In genomic region chrV:5667337-5667736, ce11 we compare ENCODE assay signal across 2 worm cellular contexts.
TF ChIP-seq lines count a peak whose summit lies in the region.

No protein-coding gene starts in this region.

TF ChIP-seq in whole organism, L4 larva, 104 proteins besides CTCF, POLR2A, EP300 and RAD21 (continued from another document):
- TF ChIP-seq mes-2 (tag; optimal IDR thresholded peaks at IDR 0.05; lab: Kevin White, UChicago; ENCODE audit: poor library complexity, severe bottlenecking) (peak; percentile 70), nhr-237 (tag; optimal IDR thresholded peaks at IDR 0.05; lab: Kevin White, UChicago) (no peak), F37D6.2 (tag; optimal IDR thresholded peaks at IDR 0.05; lab: Kevin White, UChicago) (no peak), dmd-6 (GFP tag; IDR thresholded peaks at IDR 0.05; lab: Robert Waterston, UW) (peak; percentile 29), hmg-1.1 (GFP tag; IDR thresholded peaks at IDR 0.05; lab: Robert Waterston, UW) (0 out of 2 replicates have a peak, but pooled peaks have one; percentile 32), lir-3 (tag; optimal IDR thresholded peaks at IDR 0.05; lab: Kevin White, UChicago) (peak; percentile 55), ceh-62 (tag; optimal IDR thresholded peaks at IDR 0.05; lab: Kevin White, UChicago) (no peak), lin-1 (GFP tag; IDR thresholded peaks at IDR 0.05; lab: Robert Waterston, UW) (peak; percentile 93), ceh-28 (tag; optimal IDR thresholded peaks at IDR 0.05; lab: Kevin White, UChicago) (no peak), tra-1 (GFP tag; IDR thresholded peaks at IDR 0.05; lab: Robert Waterston, UW) (peak; percentile 83), T20F7.1 (GFP tag; optimal IDR thresholded peaks at IDR 0.05; lab: Kevin White, UChicago) (no peak), arid-1 (GFP tag; conservative IDR thresholded peaks at IDR 0.05; lab: Robert Waterston, UW) (peak; percentile 95), zfp-2 (tag; optimal IDR thresholded peaks at IDR 0.05; lab: Kevin White, UChicago) (no peak), tag-97 (GFP tag; IDR thresholded peaks at IDR 0.05; lab: Robert Waterston, UW) (0 out of 2 replicates have a peak, but pooled peaks have one; percentile 64), mdt-29 (GFP tag; IDR thresholded peaks at IDR 0.05; lab: Robert Waterston, UW) (peak; percentile 72), saeg-2 (GFP tag; IDR thresholded peaks at IDR 0.05; lab: Robert Waterston, UW) (peak; percentile 47; the same call in 1 of the 2 replicates), hif-1 (tag; optimal IDR thresholded peaks at IDR 0.05; lab: Kevin White, UChicago) (peak in 1 of 2 experiments; percentile 47), set-16 (GFP tag; IDR thresholded peaks at IDR 0.05; lab: Robert Waterston, UW) (no peak), Y5F2A.4 (GFP tag; optimal IDR thresholded peaks at IDR 0.05; lab: Kevin White, UChicago) (peak; percentile 88), pha-4 (GFP tag; IDR thresholded peaks at IDR 0.05; lab: Robert Waterston, UW) (peak; percentile 91), pha-4 (tag; optimal IDR thresholded peaks at IDR 0.05; lab: Kevin White, UChicago) (no peak), nhr-28 (tag; optimal IDR thresholded peaks at IDR 0.05; lab: Kevin White, UChicago) (no peak), ceh-20 (GFP tag; IDR thresholded peaks at IDR 0.05; lab: Robert Waterston, UW) (peak; percentile 44; the same call in 1 of the 2 replicates), ZK337.2 (GFP tag; IDR thresholded peaks at IDR 0.05; lab: Robert Waterston, UW) (0 out of 2 replicates have a peak, but pooled peaks have one; percentile 43), ceh-44 (GFP tag; IDR thresholded peaks at IDR 0.05; lab: Robert Waterston, UW) (no peak), nhr-48 (tag; optimal IDR thresholded peaks at IDR 0.05; lab: Kevin White, UChicago) (peak; percentile 57), mxl-2 (GFP tag; conservative IDR thresholded peaks at IDR 0.05; lab: Robert Waterston, UW) (0 out of 2 replicates have a peak, but pooled peaks have one; percentile 25), egl-27 (tag; optimal IDR thresholded peaks at IDR 0.05; lab: Kevin White, UChicago) (no peak), mep-1 (tag; optimal IDR thresholded peaks at IDR 0.05; lab: Kevin White, UChicago) (no peak), lsy-2 (tag; optimal IDR thresholded peaks at IDR 0.05; lab: Kevin White, UChicago) (no peak), F10B5.3 (tag; optimal IDR thresholded peaks at IDR 0.05; lab: Kevin White, UChicago) (no peak), skn-1 (tag; optimal IDR thresholded peaks at IDR 0.05; lab: Kevin White, UChicago) (no peak), nhr-111 (GFP tag; optimal IDR thresholded peaks at IDR 0.05; lab: Kevin White, UChicago) (peak; percentile 87), vab-7 (GFP tag; IDR thresholded peaks at IDR 0.05; lab: Robert Waterston, UW) (peak; percentile 75), php-3 (GFP tag; IDR thresholded peaks at IDR 0.05; lab: Robert Waterston, UW) (peak; percentile 86), aly-2 (tag; optimal IDR thresholded peaks at IDR 0.05; lab: Kevin White, UChicago) (no peak), madf-5 (GFP tag; IDR thresholded peaks at IDR 0.05; lab: Robert Waterston, UW) (peak; percentile 68 to 100; a peak in 3 of 4 replicates), zip-11 (GFP tag; IDR thresholded peaks at IDR 0.05; lab: Robert Waterston, UW) (peak; percentile 84; the same call in 1 of the 2 replicates), spr-1 (tag; optimal IDR thresholded peaks at IDR 0.05; lab: Kevin White, UChicago) (peak; percentile 73), madf-9 (GFP tag; conservative IDR thresholded peaks at IDR 0.05; lab: Robert Waterston, UW) (peak; percentile 66), duxl-1 (tag; optimal IDR thresholded peaks at IDR 0.05; lab: Kevin White, UChicago; ENCODE audit: poor library complexity) (peak; percentile 88), Y75B8A.6 (GFP tag; IDR thresholded peaks at IDR 0.05; lab: Robert Waterston, UW) (peak; percentile 86; the same call in 1 of the 2 replicates)
TF ChIP-seq in whole organism, L4 larva: peak in this region for 54.

TF ChIP-seq in whole organism, young adult, 124 proteins besides CTCF, POLR2A, EP300 and RAD21 (continued from another document):
- TF ChIP-seq efl-1 (GFP tag; optimal IDR thresholded peaks at IDR 0.05; lab: Kevin White, UChicago) = peak; percentile 13
- TF ChIP-seq Y79H2A.3 (GFP tag; conservative IDR thresholded peaks at IDR 0.05; lab: Robert Waterston, UW) = 0 out of 2 replicates have a peak, but pooled peaks have one; percentile 34
- peak; percentile 94 for TF ChIP-seq cebp-2 (GFP tag; IDR thresholded peaks at IDR 0.05; lab: Robert Waterston, UW)
- TF ChIP-seq ztf-28 (GFP tag; IDR thresholded peaks at IDR 0.05; lab: Robert Waterston, UW) = 0 out of 2 replicates have a peak, but pooled peaks have one; percentile 20
- peak in 1 of 2 experiments; percentile 54 for TF ChIP-seq let-607 (tag; optimal IDR thresholded peaks at IDR 0.05; lab: Kevin White, UChicago)
- peak; percentile 91 for TF ChIP-seq athp-1 (tag; optimal IDR thresholded peaks at IDR 0.05; lab: Kevin White, UChicago)
- no peak for TF ChIP-seq zfh-2 (GFP tag; conservative IDR thresholded peaks at IDR 0.05; lab: Robert Waterston, UW)
- peak; percentile 85 for TF ChIP-seq F10E7.11 (tag; optimal IDR thresholded peaks at IDR 0.05; lab: Kevin White, UChicago)
- TF ChIP-seq dpff-1 (tag; optimal IDR thresholded peaks at IDR 0.05; lab: Kevin White, UChicago) = peak; percentile 56
- TF ChIP-seq fkh-3 (tag; optimal IDR thresholded peaks at IDR 0.05; lab: Kevin White, UChicago) = peak; percentile 81
- TF ChIP-seq mes-4 (tag; optimal IDR thresholded peaks at IDR 0.05; lab: Kevin White, UChicago) = peak; percentile 76
- no peak for TF ChIP-seq dpl-1 (GFP tag; optimal IDR thresholded peaks at IDR 0.05; lab: Kevin White, UChicago)
- TF ChIP-seq tbp1 (GFP tag; optimal IDR thresholded peaks at IDR 0.05; lab: Kevin White, UChicago) = peak; percentile 91
- peak; percentile 61 for TF ChIP-seq lsl-1 (GFP tag; optimal IDR thresholded peaks at IDR 0.05; lab: Kevin White, UChicago)
- peak; percentile 82; the same call in 1 of the 2 replicates for TF ChIP-seq ztf-25 (GFP tag; IDR thresholded peaks at IDR 0.05; lab: Robert Waterston, UW)
- TF ChIP-seq mxl-1 (tag; optimal IDR thresholded peaks at IDR 0.05; lab: Kevin White, UChicago) = peak; percentile 59
- peak; percentile 85 for TF ChIP-seq attf-6 (GFP tag; IDR thresholded peaks at IDR 0.05; lab: Robert Waterston, UW)
- 0 out of 2 replicates have a peak, but pooled peaks have one; percentile 64 for TF ChIP-seq F39B2.1 (GFP tag; IDR thresholded peaks at IDR 0.05; lab: Robert Waterston, UW)
- peak; percentile 81 for TF ChIP-seq rcor-1 (GFP tag; IDR thresholded peaks at IDR 0.05; lab: Robert Waterston, UW)
- TF ChIP-seq nhr-120 (GFP tag; IDR thresholded peaks at IDR 0.05; lab: Robert Waterston, UW) = 0 out of 2 replicates have a peak, but pooled peaks have one; percentile 82
- TF ChIP-seq repo-1 (tag; optimal IDR thresholded peaks at IDR 0.05; lab: Kevin White, UChicago) = peak; percentile 79
- peak; percentile 58 for TF ChIP-seq ceh-100 (GFP tag; IDR thresholded peaks at IDR 0.05; lab: Robert Waterston, UW)
- TF ChIP-seq T26A5.8 (tag; optimal IDR thresholded peaks at IDR 0.05; lab: Kevin White, UChicago) = peak; percentile 84
